Worm (Caenorhabditis elegans) whole organism, L2 larva: Measurements from ENCODE around the gene R08C7.1.

ENCODE experiments used
- F13H6.1 ChIP-seq: sonication (generic microtip); optimal IDR thresholded peaks from 2 replicates; lab custom pipeline; 2016; ENCODE audit warnings: missing genetic modification characterization, missing compliant biosample characterization
- blmp-1 ChIP-seq: sonication (generic microtip); optimal IDR thresholded peaks from 2 replicates; lab custom pipeline; 2017; ENCODE audit warnings: missing genetic modification characterization, mild to moderate bottlenecking, missing compliant biosample characterization, antibody characterized with exemption, moderate library complexity; ENCODE audit not compliant: insufficient read depth
- ceh-16 ChIP-seq: fragments of 150-350 bp; optimal IDR thresholded peaks from 2 replicates; lab custom pipeline; 2014; ENCODE audit warnings: missing biosample characterization, missing genetic modification characterization
- fos-1 ChIP-seq: fragments of 150-350 bp; optimal IDR thresholded peaks from 2 replicates; lab custom pipeline; 2014; ENCODE audit warnings: missing biosample characterization, missing genetic modification characterization
- nhr-77 ChIP-seq: fragments of 150-350 bp; optimal IDR thresholded peaks from 2 replicates; lab custom pipeline; 2014; ENCODE audit warnings: missing biosample characterization, missing genetic modification characterization
- sma-9 ChIP-seq, 2 experiments: fragments of 150-350 bp in 1 of 2; sonication (generic microtip) in 1 of 2; optimal IDR thresholded peaks; 2 replicates each; lab custom pipeline; 2014 to 2016; ENCODE audit warnings: missing genetic modification characterization in 2 of 2, mild to moderate bottlenecking in 1 of 2, missing biosample characterization in 1 of 2, missing compliant biosample characterization in 1 of 2, missing genetic modification reagents in 1 of 2, moderate library complexity in 1 of 2

ce11 chrIV:4448343-4448742 is 3.3 kb upstream of the R08C7.1 start:
- TF ChIP-seq nhr-77 (tag; lab: Kevin White, UChicago) = no peak
- TF ChIP-seq blmp-1 (tag; lab: Kevin White, UChicago) = no peak
- TF ChIP-seq fos-1 (tag; lab: Kevin White, UChicago) = no peak
- no peak for TF ChIP-seq ceh-16
- no peak for TF ChIP-seq sma-9 (GFP tag; optimal IDR thresholded peaks at IDR 0.05; lab: Kevin White, UChicago)
- no peak for TF ChIP-seq sma-9 (tag; optimal IDR thresholded peaks at IDR 0.05; lab: Kevin White, UChicago)
- no peak for TF ChIP-seq F13H6.1 (tag; lab: Kevin White, UChicago)
